Worm (Caenorhabditis elegans) whole organism, dauer: ENCODE data around the gene rol-6.

Experiments used
- unc-62 ChIP-seq: sonication (generic microtip); optimal IDR thresholded peaks from 2 replicates; lab custom pipeline; 2017; ENCODE audit warnings: missing biosample characterization, missing genetic modification reagents, missing genetic modification characterization

rol-6 gene

ce11 chrII:8732339-8733100 is at the start of gene rol-6:
Gene rol-6 (plus strand): TSS chrII:8733050.
- TF ChIP-seq unc-62 (GFP tag; lab: Kevin White, UChicago), result no peak

ce11 chrII:8683933-8684332 is 48.9 kb upstream of the rol-6 start:
- TF ChIP-seq unc-62 (GFP tag; lab: Kevin White, UChicago), result no peak

- TF ChIP-seq unc-62 (GFP tag; lab: Kevin White, UChicago), result no peak
Measured at ce11 chrII:8684824-8685223, 48.0 kb upstream of the rol-6 start, which contains the start of gene hgap-2. Gene hgap-2 (minus strand): TSS chrII:8684924.

- no peak for TF ChIP-seq unc-62 (GFP tag; lab: Kevin White, UChicago)
Measured at ce11 chrII:8685623-8686022, 47.2 kb upstream of the rol-6 start, which contains the start of gene C34C6.9. Gene C34C6.9 (plus strand): TSS chrII:8685923.

- TF ChIP-seq unc-62 (GFP tag; lab: Kevin White, UChicago), result no peak
Measured at ce11 chrII:8691344-8691960, 41.4 kb upstream of the rol-6 start, which contains the start of gene C34C6.3. Gene C34C6.3 (plus strand): TSS chrII:8691910.

ce11 chrII:8695783-8696182 is 37.1 kb upstream of the rol-6 start, which contains the start of gene C34C6.10:
Gene C34C6.10 (minus strand): TSS chrII:8695883.
- no peak for TF ChIP-seq unc-62 (GFP tag; lab: Kevin White, UChicago)

ce11 chrII:8698828-8699227 is 34.0 kb upstream of the rol-6 start, which contains the start of gene chdh-1:
Gene chdh-1 (minus strand): TSS chrII:8698928.
- TF ChIP-seq unc-62 (GFP tag; lab: Kevin White, UChicago), result no peak

ce11 chrII:8701059-8701458 is 31.8 kb upstream of the rol-6 start:
- no peak for TF ChIP-seq unc-62 (GFP tag; lab: Kevin White, UChicago)

ce11 chrII:8701619-8702350 is 31.1 kb upstream of the rol-6 start, which contains the start of gene sphk-1:
Gene sphk-1 (minus strand): TSS chrII:8701669.
- no peak for TF ChIP-seq unc-62 (GFP tag; lab: Kevin White, UChicago)

ce11 chrII:8703729-8704128 is 29.1 kb upstream of the rol-6 start, which contains the start of gene ceh-7:
Gene ceh-7 (minus strand): TSS chrII:8703829.
- no peak for TF ChIP-seq unc-62 (GFP tag; lab: Kevin White, UChicago)

- TF ChIP-seq unc-62 (GFP tag; lab: Kevin White, UChicago), result no peak
Measured at ce11 chrII:8704413-8704874, 28.4 kb upstream of the rol-6 start, which contains the start of gene prx-5. Gene prx-5 (plus strand): TSS chrII:8704824.

- no peak for TF ChIP-seq unc-62 (GFP tag; lab: Kevin White, UChicago)
Measured at ce11 chrII:8707024-8707423, 25.8 kb upstream of the rol-6 start, which contains the start of gene cup-16. Gene cup-16 (plus strand): TSS chrII:8707155.

- TF ChIP-seq unc-62 (GFP tag; lab: Kevin White, UChicago), result no peak
Measured at ce11 chrII:8710317-8710716, 22.5 kb upstream of the rol-6 start, which contains the start of gene srg-15. Gene srg-15 (minus strand): TSS chrII:8710417.

- no peak for TF ChIP-seq unc-62 (GFP tag; lab: Kevin White, UChicago)
Measured at ce11 chrII:8714913-8715447, 17.9 kb upstream of the rol-6 start, which contains the start of the genes rab-21 and T01B7.13. Gene rab-21 (minus strand): TSS chrII:8715013. Gene T01B7.13 (plus strand): TSS chrII:8715397.
